Fruit fly (Drosophila melanogaster): ENCODE results near the gene CG31680.

DNA sequence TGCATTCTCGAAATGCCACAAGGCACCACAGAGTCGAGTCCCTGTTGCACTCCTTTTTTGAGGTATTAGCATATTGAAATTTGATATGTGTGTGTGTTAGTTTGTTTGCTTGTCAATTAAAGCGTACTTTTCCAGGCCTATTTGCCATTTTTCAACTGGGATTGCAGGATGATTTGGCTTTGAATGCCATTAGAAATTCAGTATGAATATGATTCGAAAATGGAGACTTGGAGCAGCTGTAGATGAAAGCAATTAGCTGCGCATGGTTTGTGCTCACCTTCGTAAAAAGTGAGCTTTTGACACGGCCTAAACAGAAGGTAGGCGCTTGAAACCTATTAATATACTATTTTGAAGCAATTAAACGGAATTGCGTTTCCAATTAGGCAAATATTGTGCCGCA, 35.8 kb upstream of the CG31680 start, which contains the start of gene CG31677:
- TF ChIP-seq CTCF (optimal IDR thresholded peaks at IDR 0.05) (no peak), CG8478 (optimal IDR thresholded peaks at IDR 0.05) (no peak)

All from S2 (cell line).